Worm (Caenorhabditis elegans): ENCODE measurements around the gene C25D7.5.

- TF ChIP-seq ztf-11 (tag; optimal IDR thresholded peaks at IDR 0.05), result no peak
- no peak for TF ChIP-seq nhr-76 (tag; optimal IDR thresholded peaks at IDR 0.05)
- TF ChIP-seq nhr-77 (tag; optimal IDR thresholded peaks at IDR 0.05), result no peak
- no peak for TF ChIP-seq snpc-4 (tag; optimal IDR thresholded peaks at IDR 0.05)
- no peak for TF ChIP-seq fos-1 (tag; optimal IDR thresholded peaks at IDR 0.05)
- no peak for TF ChIP-seq nhr-11 (tag; optimal IDR thresholded peaks at IDR 0.05)
- TF ChIP-seq jun-1 (tag; optimal IDR thresholded peaks at IDR 0.05), result no peak
- TF ChIP-seq elt-2 (tag; optimal IDR thresholded peaks at IDR 0.05), result no peak
Measured at ce11 chrV:15074907-15075306, 22.5 kb downstream of the C25D7.5 start.

Data from whole organism, L1 larva.